Worm (Caenorhabditis elegans) whole organism, L3 larva: Measurements from ENCODE around the gene grd-14.

Experiments
- R02D3.7 ChIP-seq: fragments of 150-350 bp; optimal IDR thresholded peaks from 2 replicates; lab custom pipeline; 2014; ENCODE audit warnings: missing biosample characterization, missing genetic modification characterization
- ZK546.5 ChIP-seq: sonication (generic microtip); optimal IDR thresholded peaks from 2 replicates; lab custom pipeline; 2017; ENCODE audit warnings: missing biosample characterization, missing genetic modification characterization
- aly-2 ChIP-seq: fragments of 150-350 bp; optimal IDR thresholded peaks from 2 replicates; lab custom pipeline; 2014; ENCODE audit warnings: missing biosample characterization, missing genetic modification characterization
- ama-1 ChIP-seq: fragments of 150-350 bp; optimal IDR thresholded peaks from 2 replicates; lab custom pipeline; 2018
- ceh-16 ChIP-seq: sonication (generic microtip); optimal IDR thresholded peaks from 2 replicates; lab custom pipeline; 2017; ENCODE audit warnings: missing biosample characterization, missing genetic modification characterization
- ceh-28 ChIP-seq: fragments of 150-350 bp; optimal IDR thresholded peaks from 2 replicates; lab custom pipeline; 2014; ENCODE audit warnings: missing biosample characterization, missing genetic modification reagents, missing genetic modification characterization
- ceh-82 ChIP-seq: fragments of 150-350 bp; optimal IDR thresholded peaks from 2 replicates; lab custom pipeline; 2014; ENCODE audit warnings: missing biosample characterization, missing genetic modification characterization
- ceh-9 ChIP-seq: sonication (generic microtip); optimal IDR thresholded peaks from 2 replicates; lab custom pipeline; 2018; ENCODE audit warnings: missing biosample characterization, missing genetic modification characterization
- daf-12 ChIP-seq: fragments of 150-350 bp; optimal IDR thresholded peaks from 2 replicates; lab custom pipeline; 2014; ENCODE audit warnings: missing biosample characterization, missing genetic modification reagents, missing genetic modification characterization
- egl-27 ChIP-seq: sonication (generic microtip); optimal IDR thresholded peaks from 4 replicates; lab custom pipeline; 2017; ENCODE audit warnings: missing biosample characterization, missing genetic modification reagents, missing genetic modification characterization
- egl-5 ChIP-seq: fragments of 150-350 bp; optimal IDR thresholded peaks from 2 replicates; lab custom pipeline; 2017; ENCODE audit warnings: missing biosample characterization, missing genetic modification reagents, missing genetic modification characterization, inconsistent platforms
- elt-1 ChIP-seq: fragments of 150-350 bp; optimal IDR thresholded peaks from 2 replicates; lab custom pipeline; 2014; ENCODE audit warnings: missing biosample characterization, missing genetic modification characterization
- elt-2 ChIP-seq: sonication (generic microtip); optimal IDR thresholded peaks from 2 replicates; lab custom pipeline; 2016; ENCODE audit warnings: missing genetic modification reagents, mild to moderate bottlenecking, missing genetic modification characterization, missing compliant biosample characterization
- elt-3 ChIP-seq, 3 experiments: fragments of 150-350 bp in 1 of 3; sonication (generic microtip) in 2 of 3; optimal IDR thresholded peaks; 2 replicates in 2 of 3; 4 replicates in 1 of 3; lab custom pipeline; 2014 to 2017; ENCODE audit warnings: missing biosample characterization in 3 of 3, missing genetic modification characterization in 3 of 3
- eor-1 ChIP-seq, 2 experiments: fragments of 150-350 bp; optimal IDR thresholded peaks; 2 replicates each; lab custom pipeline; 2014 to 2018; ENCODE audit warnings: missing biosample characterization in 2 of 2, missing genetic modification characterization in 2 of 2
- fkh-10 ChIP-seq: sonication (generic microtip); optimal IDR thresholded peaks from 2 replicates; lab custom pipeline; 2017; ENCODE audit warnings: missing biosample characterization, missing genetic modification reagents, missing genetic modification characterization
- fkh-2 ChIP-seq: fragments of 150-350 bp; optimal IDR thresholded peaks from 2 replicates; lab custom pipeline; 2014; ENCODE audit warnings: missing biosample characterization, missing genetic modification reagents, missing genetic modification characterization
- fos-1 ChIP-seq: fragments of 150-350 bp; optimal IDR thresholded peaks from 2 replicates; lab custom pipeline; 2014; ENCODE audit warnings: missing biosample characterization, missing genetic modification characterization
- hmg-11 ChIP-seq: sonication (generic microtip); optimal IDR thresholded peaks from 2 replicates; lab custom pipeline; 2016; ENCODE audit warnings: missing genetic modification characterization, missing compliant biosample characterization
- jun-1 ChIP-seq: fragments of 150-350 bp; optimal IDR thresholded peaks from 2 replicates; lab custom pipeline; 2014; ENCODE audit warnings: missing biosample characterization, missing genetic modification reagents, missing genetic modification characterization
- lin-15B ChIP-seq: fragments of 150-350 bp; optimal IDR thresholded peaks from 2 replicates; lab custom pipeline; 2014; ENCODE audit warnings: missing biosample characterization, missing genetic modification characterization
- lin-39 ChIP-seq: fragments of 150-350 bp; optimal IDR thresholded peaks from 2 replicates; lab custom pipeline; 2018; ENCODE audit warnings: missing biosample characterization, missing genetic modification reagents, missing genetic modification characterization
- lsy-12 ChIP-seq: sonication (generic microtip); optimal IDR thresholded peaks from 2 replicates; lab custom pipeline; 2016; ENCODE audit warnings: mild to moderate bottlenecking, missing genetic modification characterization, missing compliant biosample characterization
- mdl-1 ChIP-seq: fragments of 150-350 bp; optimal IDR thresholded peaks from 2 replicates; lab custom pipeline; 2014; ENCODE audit warnings: missing biosample characterization, missing genetic modification characterization
- mml-1 ChIP-seq: fragments of 150-350 bp; sonication (generic microtip); optimal IDR thresholded peaks from 3 replicates; lab custom pipeline; 2014; ENCODE audit warnings: missing biosample characterization, missing genetic modification characterization
- nfya-1 ChIP-seq: sonication (generic microtip); optimal IDR thresholded peaks from 2 replicates; lab custom pipeline; 2017; ENCODE audit warnings: missing genetic modification characterization, mild to moderate bottlenecking, missing compliant biosample characterization, antibody characterized with exemption, moderate library complexity; ENCODE audit not compliant: insufficient read depth
- nhr-11 ChIP-seq: fragments of 150-350 bp; optimal IDR thresholded peaks from 2 replicates; lab custom pipeline; 2014; ENCODE audit warnings: missing biosample characterization, missing genetic modification characterization
- nhr-12 ChIP-seq: fragments of 150-350 bp; optimal IDR thresholded peaks from 2 replicates; lab custom pipeline; 2014; ENCODE audit warnings: missing biosample characterization, missing genetic modification characterization
- nhr-23 ChIP-seq: fragments of 150-350 bp; optimal IDR thresholded peaks from 2 replicates; lab custom pipeline; 2014; ENCODE audit warnings: missing biosample characterization, missing genetic modification reagents, missing genetic modification characterization
- nhr-237 ChIP-seq: fragments of 150-350 bp; optimal IDR thresholded peaks from 2 replicates; lab custom pipeline; 2014; ENCODE audit warnings: missing biosample characterization, missing genetic modification characterization
- nhr-25 ChIP-seq: sonication (generic microtip); optimal IDR thresholded peaks from 2 replicates; lab custom pipeline; 2017; ENCODE audit warnings: missing biosample characterization, missing genetic modification characterization
- nhr-28 ChIP-seq: fragments of 150-350 bp; optimal IDR thresholded peaks from 2 replicates; lab custom pipeline; 2014; ENCODE audit warnings: missing biosample characterization, missing genetic modification characterization
- nhr-43 ChIP-seq: sonication (generic microtip); optimal IDR thresholded peaks from 2 replicates; lab custom pipeline; 2016; ENCODE audit warnings: mild to moderate bottlenecking, missing genetic modification characterization, missing compliant biosample characterization; ENCODE audit not compliant: poor library complexity, severe bottlenecking
- nhr-67 ChIP-seq: fragments of 150-350 bp; optimal IDR thresholded peaks from 2 replicates; lab custom pipeline; 2014; ENCODE audit warnings: missing biosample characterization, missing genetic modification characterization
- nhr-76 ChIP-seq: fragments of 150-350 bp; sonication (generic microtip); optimal IDR thresholded peaks from 5 replicates; lab custom pipeline; 2014; ENCODE audit warnings: missing biosample characterization, missing genetic modification characterization
- nhr-77 ChIP-seq: fragments of 150-350 bp; optimal IDR thresholded peaks from 2 replicates; lab custom pipeline; 2014; ENCODE audit warnings: missing biosample characterization, missing genetic modification characterization
- pha-4 ChIP-seq: fragments of 150-350 bp; optimal IDR thresholded peaks from 2 replicates; lab custom pipeline; 2014; ENCODE audit warnings: missing biosample characterization, missing genetic modification reagents, missing genetic modification characterization
- pqm-1 ChIP-seq: fragments of 150-350 bp; optimal IDR thresholded peaks from 2 replicates; lab custom pipeline; 2017; ENCODE audit warnings: missing biosample characterization, missing genetic modification characterization, inconsistent platforms
- sea-2 ChIP-seq: fragments of 150-350 bp; sonication (generic microtip); optimal IDR thresholded peaks from 4 replicates; lab custom pipeline; 2014; ENCODE audit warnings: missing biosample characterization, missing genetic modification reagents, missing genetic modification characterization
- skn-1 ChIP-seq: fragments of 150-350 bp; optimal IDR thresholded peaks from 2 replicates; lab custom pipeline; 2014; ENCODE audit warnings: missing biosample characterization, missing genetic modification characterization
- snpc-4 ChIP-seq: fragments of 150-350 bp; optimal IDR thresholded peaks from 2 replicates; lab custom pipeline; 2014; ENCODE audit warnings: missing biosample characterization, missing genetic modification characterization
- tbx-2 ChIP-seq: sonication (generic microtip); optimal IDR thresholded peaks from 2 replicates; lab custom pipeline; 2016; ENCODE audit warnings: mild to moderate bottlenecking, missing genetic modification characterization, missing compliant biosample characterization
- unc-39 ChIP-seq: sonication (generic microtip); optimal IDR thresholded peaks from 4 replicates; lab custom pipeline; 2017; ENCODE audit warnings: missing biosample characterization, missing genetic modification characterization
- unc-62 ChIP-seq: fragments of 150-350 bp; sonication (generic microtip); optimal IDR thresholded peaks from 4 replicates; lab custom pipeline; 2014; ENCODE audit warnings: missing biosample characterization, missing genetic modification reagents, missing genetic modification characterization
- zag-1 ChIP-seq: fragments of 150-350 bp; optimal IDR thresholded peaks from 2 replicates; lab custom pipeline; 2014; ENCODE audit warnings: missing biosample characterization, missing genetic modification characterization
- ztf-11 ChIP-seq: fragments of 150-350 bp; optimal IDR thresholded peaks from 2 replicates; lab custom pipeline; 2014; ENCODE audit warnings: missing biosample characterization, missing genetic modification characterization
- ztf-4 ChIP-seq: fragments of 150-350 bp; optimal IDR thresholded peaks from 2 replicates; lab custom pipeline; 2014; ENCODE audit warnings: missing biosample characterization, missing genetic modification characterization

grd-14 gene

ce11 chrX:8477048-8477806 lies 22.6 kb upstream of the grd-14 start:
- peak; percentile 46 for TF ChIP-seq nhr-76 (tag; lab: Kevin White, UChicago)
- peak; percentile 81 for TF ChIP-seq lsy-12 (tag; lab: Kevin White, UChicago)
- TF ChIP-seq R02D3.7 = peak; percentile 24
- peak; percentile 47 for TF ChIP-seq elt-1
- no peak for TF ChIP-seq fkh-10 (GFP tag; lab: Kevin White, UChicago)
- peak; percentile 98 for TF ChIP-seq nhr-23 (tag; lab: Kevin White, UChicago)
- no peak for TF ChIP-seq skn-1 (tag; lab: Kevin White, UChicago)
- no peak for TF ChIP-seq eor-1 (tag; optimal IDR thresholded peaks at IDR 0.05; lab: Kevin White, UChicago)
- TF ChIP-seq nhr-28 (tag; lab: Kevin White, UChicago) = no peak
- peak; percentile 39 for TF ChIP-seq ama-1 (lab: Kevin White, UChicago)
- TF ChIP-seq fos-1 (tag; lab: Kevin White, UChicago) = no peak
- TF ChIP-seq nhr-43 (tag; lab: Kevin White, UChicago) = peak; percentile 99
- no peak for TF ChIP-seq mml-1 (tag; lab: Kevin White, UChicago)
- TF ChIP-seq unc-62 (GFP tag; lab: Kevin White, UChicago) = peak; percentile 91
- TF ChIP-seq nhr-67 (tag; lab: Kevin White, UChicago) = no peak
- no peak for TF ChIP-seq ceh-9 (tag; lab: Kevin White, UChicago)
- TF ChIP-seq pqm-1 (tag; lab: Kevin White, UChicago) = no peak
- peak; percentile 59 for TF ChIP-seq jun-1 (tag; lab: Kevin White, UChicago)
- no peak for TF ChIP-seq nhr-237 (tag; lab: Kevin White, UChicago)
- peak; percentile 66 for TF ChIP-seq nfya-1
- TF ChIP-seq aly-2 (tag; lab: Kevin White, UChicago) = no peak
- peak in 2 of 3 experiments; percentile 77 to 90 for TF ChIP-seq elt-3 (tag; optimal IDR thresholded peaks at IDR 0.05; lab: Kevin White, UChicago)
- TF ChIP-seq daf-12 = no peak
- no peak for TF ChIP-seq nhr-11 (tag; lab: Kevin White, UChicago)
- TF ChIP-seq egl-5 = no peak
- peak; percentile 63 for TF ChIP-seq snpc-4
- no peak for TF ChIP-seq egl-27 (tag; lab: Kevin White, UChicago)
- peak; percentile 5 for TF ChIP-seq hmg-11 (tag; lab: Kevin White, UChicago)
- no peak for TF ChIP-seq nhr-12 (tag; lab: Kevin White, UChicago)
- TF ChIP-seq fkh-2 (tag; lab: Kevin White, UChicago) = no peak
- TF ChIP-seq ZK546.5 (tag; lab: Kevin White, UChicago) = no peak
- no peak for TF ChIP-seq pha-4
- peak; percentile 79 for TF ChIP-seq ceh-28
- TF ChIP-seq mdl-1 = peak; percentile 74
- TF ChIP-seq lin-39 (tag; lab: Kevin White, UChicago) = no peak
- no peak for TF ChIP-seq ceh-16
- TF ChIP-seq elt-2 (tag; lab: Kevin White, UChicago) = peak; percentile 74
- TF ChIP-seq nhr-25 (tag; lab: Kevin White, UChicago) = peak; percentile 99
- TF ChIP-seq unc-39 (tag; lab: Kevin White, UChicago) = no peak
- no peak for TF ChIP-seq lin-15B (tag; lab: Kevin White, UChicago)
- TF ChIP-seq tbx-2 (tag; lab: Kevin White, UChicago) = peak; percentile 88
- no peak for TF ChIP-seq zag-1
- TF ChIP-seq ztf-11 = no peak
- TF ChIP-seq ceh-82 = peak; percentile 5
- no peak for TF ChIP-seq sea-2 (GFP tag; lab: Kevin White, UChicago)
- TF ChIP-seq ztf-4 (tag; lab: Kevin White, UChicago) = peak; percentile 59
- TF ChIP-seq nhr-77 = no peak
